Worm (Caenorhabditis elegans) whole organism, L4/young adult: Measurements from ENCODE around the gene fbxb-71.

Experiments used
- W03F9.2 ChIP-seq: fragments of 150-350 bp; optimal IDR thresholded peaks from 2 replicates; lab custom pipeline; 2014; ENCODE audit warnings: missing biosample characterization, missing genetic modification characterization
- him-1 ChIP-seq: sonication (generic microtip); optimal IDR thresholded peaks from 2 replicates; lab custom pipeline; 2016; ENCODE audit warnings: missing genotype, missing genetic modification reagents, missing genetic modification characterization, missing compliant biosample characterization

DNA sequence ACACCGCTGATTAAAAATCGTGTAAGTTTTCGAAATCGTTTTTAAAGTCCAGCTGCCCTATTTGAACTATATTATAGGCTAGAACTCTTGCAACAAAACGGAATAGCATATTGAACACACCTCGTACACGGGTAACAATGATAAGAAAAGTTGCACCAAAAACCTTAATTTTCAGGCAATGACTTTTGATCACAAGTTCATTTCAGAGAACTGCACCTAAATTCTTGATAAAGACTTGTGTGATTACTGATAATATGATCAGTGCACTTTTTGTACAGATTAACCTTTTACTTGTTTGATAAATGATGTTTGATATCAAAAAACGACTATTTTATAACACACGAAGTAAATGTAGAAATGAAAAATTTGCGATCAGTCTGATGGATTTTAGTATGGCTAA, 35.1 kb downstream of the fbxb-71 start:
- TF ChIP-seq W03F9.2 (tag; lab: Kevin White, UChicago) (no peak), him-1 (tag; lab: Kevin White, UChicago) (no peak)
